Fruit fly (Drosophila melanogaster) whole organism, embryonic: Measurements from ENCODE around the gene NimB5.

ENCODE experiments used
- Atf-2 ChIP-seq: fragments of 200-800 bp; sonication (Bioruptor generic); optimal IDR thresholded peaks from 2 replicates; lab custom pipeline; 2016; ENCODE audit warnings: missing biosample characterization, missing genetic modification characterization
- Blimp-1 ChIP-seq: fragments of 200-800 bp; sonication (Bioruptor generic); optimal IDR thresholded peaks from 3 replicates; lab custom pipeline; 2018; ENCODE audit warnings: missing biosample characterization, missing genetic modification characterization, mild to moderate bottlenecking, moderate library complexity, missing genetic modification reagents
- CG10209 ChIP-seq: fragments of 200-800 bp; sonication (Bioruptor generic); optimal IDR thresholded peaks from 3 replicates; lab custom pipeline; 2017; ENCODE audit warnings: missing biosample characterization, mild to moderate bottlenecking, missing genetic modification characterization, missing genetic modification reagents
- CG11093 ChIP-seq: fragments of 200-800 bp; sonication (Bioruptor generic); IDR thresholded peaks from 3 replicates; pipeline ENCODE4 v1.3.6; 2022; ENCODE audit warnings: missing biosample characterization, missing genetic modification characterization
- CG17568 ChIP-seq: fragments of 200-800 bp; sonication (Bioruptor generic); optimal IDR thresholded peaks from 2 replicates; lab custom pipeline; 2018; ENCODE audit warnings: missing biosample characterization, mild to moderate bottlenecking, missing genetic modification characterization, moderate library complexity
- CG18262 ChIP-seq: fragments of 200-800 bp; optimal IDR thresholded peaks from 3 replicates; lab custom pipeline; 2019; ENCODE audit warnings: missing biosample characterization, mild to moderate bottlenecking, missing genetic modification characterization, moderate library complexity
- CG2116 ChIP-seq: fragments of 200-800 bp; sonication (Bioruptor generic); optimal IDR thresholded peaks from 3 replicates; lab custom pipeline; 2018; ENCODE audit warnings: missing biosample characterization, mild to moderate bottlenecking, missing genetic modification characterization
- CG2199 ChIP-seq: fragments of 200-800 bp; sonication (Bioruptor generic); IDR thresholded peaks from 3 replicates; pipeline ENCODE4 v1.3.6; 2022; ENCODE audit warnings: missing biosample characterization, missing genetic modification characterization
- CG32532 ChIP-seq: fragments of 200-800 bp; sonication (Bioruptor generic); IDR thresholded peaks from 2 replicates; pipeline ENCODE4 v1.3.6; 2022; ENCODE audit warnings: missing biosample characterization, missing genetic modification characterization
- CG34376 ChIP-seq: fragments of 200-800 bp; sonication (Bioruptor generic); optimal IDR thresholded peaks from 2 replicates; lab custom pipeline; 2018; ENCODE audit warnings: missing biosample characterization, mild to moderate bottlenecking, missing genetic modification characterization
- CG5953 ChIP-seq: fragments of 200-800 bp; sonication (Bioruptor generic); IDR thresholded peaks from 2 replicates; pipeline ENCODE4 v1.3.6; 2022; ENCODE audit warnings: missing biosample characterization, missing genetic modification characterization
- CG7987 ChIP-seq: fragments of 200-800 bp; sonication (Bioruptor generic); optimal IDR thresholded peaks from 2 replicates; lab custom pipeline; 2018; ENCODE audit warnings: missing biosample characterization, mild to moderate bottlenecking, missing genetic modification characterization, moderate library complexity
- CG9932 ChIP-seq: fragments of 200-800 bp; sonication (Bioruptor generic); IDR thresholded peaks from 2 replicates; pipeline ENCODE4 v1.3.6; 2022; ENCODE audit warnings: missing biosample characterization, missing genetic modification characterization
- D19A ChIP-seq: fragments of 200-800 bp; optimal IDR thresholded peaks from 3 replicates; lab custom pipeline; 2019; ENCODE audit warnings: missing biosample characterization, mild to moderate bottlenecking, missing genetic modification characterization, moderate library complexity
- D19B ChIP-seq: fragments of 200-800 bp; sonication (Bioruptor generic); optimal IDR thresholded peaks from 2 replicates; lab custom pipeline; 2017; ENCODE audit warnings: missing biosample characterization, mild to moderate bottlenecking, missing genetic modification characterization
- Dip3 ChIP-seq: fragments of 200-800 bp; sonication (Bioruptor generic); optimal IDR thresholded peaks from 3 replicates; lab custom pipeline; 2016; ENCODE audit warnings: missing biosample characterization, missing genetic modification characterization
- Drgx ChIP-seq: fragments of 200-800 bp; sonication (Bioruptor generic); IDR thresholded peaks from 2 replicates; pipeline ENCODE4 v1.3.6; 2022; ENCODE audit warnings: missing biosample characterization, missing genetic modification characterization
- Jarid2 ChIP-seq: fragments of 200-800 bp; sonication (Bioruptor generic); optimal IDR thresholded peaks from 3 replicates; lab custom pipeline; 2017; ENCODE audit warnings: mild to moderate bottlenecking, missing biosample characterization, missing genetic modification reagents, missing genetic modification characterization
- Med ChIP-seq: fragments of 200-800 bp; sonication (Bioruptor generic); peaks from one replicate; lab custom pipeline; 2016; ENCODE audit warnings: missing biosample characterization, missing genetic modification characterization, mild to moderate bottlenecking, inconsistent platforms, moderate library complexity
- Nf-YA ChIP-seq: fragments of 200-800 bp; sonication (Bioruptor generic); IDR thresholded peaks from 2 replicates; pipeline ENCODE4 v1.3.6; 2022; ENCODE audit warnings: missing biosample characterization, missing genetic modification characterization
- Trl ChIP-seq, 3 experiments: fragments of >200 bp in 2 of 3; fragments of 200-800 bp in 1 of 3; sonication (Bioruptor generic) in 1 of 3; optimal IDR thresholded peaks; 2 replicates in 1 of 3; 3 replicates in 2 of 3; lab custom pipeline; 2016 to 2017; ENCODE audit warnings: missing biosample characterization in 1 of 3, missing genetic modification characterization in 1 of 3
- abd-A ChIP-seq: fragments of 200-800 bp; sonication (Bioruptor generic); optimal IDR thresholded peaks from 3 replicates; lab custom pipeline; 2019; ENCODE audit warnings: missing biosample characterization, mild to moderate bottlenecking, missing genetic modification characterization, moderate library complexity
- bsh ChIP-seq, 2 experiments: fragments of 200-800 bp; sonication (Bioruptor generic); optimal IDR thresholded peaks; 2 replicates each; lab custom pipeline; 2017 to 2018; ENCODE audit warnings: mild to moderate bottlenecking in 2 of 2, missing biosample characterization in 2 of 2, missing genetic modification characterization in 2 of 2, moderate library complexity in 1 of 2
- chinmo ChIP-seq: fragments of 200-800 bp; sonication (Bioruptor generic); IDR thresholded peaks from 4 replicates; pipeline ENCODE4 v1.3.6; 2022; ENCODE audit warnings: missing biosample characterization, missing genetic modification characterization; ENCODE audit not compliant: partially characterized antibody
- dmrt11E ChIP-seq: fragments of 200-800 bp; sonication (Bioruptor generic); optimal IDR thresholded peaks from 3 replicates; lab custom pipeline; 2018; ENCODE audit warnings: missing biosample characterization, mild to moderate bottlenecking, missing genetic modification characterization, moderate library complexity
- dpn ChIP-seq, 2 experiments: fragments of 200-800 bp; sonication (Bioruptor generic); optimal IDR thresholded peaks; 3 replicates each; lab custom pipeline; 2016; ENCODE audit warnings: missing biosample characterization in 2 of 2, missing genetic modification characterization in 2 of 2
- exex ChIP-seq: fragments of 200-800 bp; sonication (Bioruptor generic); optimal IDR thresholded peaks from 4 replicates; lab custom pipeline; 2018; ENCODE audit warnings: missing biosample characterization, mild to moderate bottlenecking, missing genetic modification characterization, moderate library complexity
- ftz-f1 ChIP-seq: fragments of 200-800 bp; sonication (Bioruptor generic); optimal IDR thresholded peaks from 2 replicates; lab custom pipeline; 2016; ENCODE audit warnings: missing biosample characterization, missing genetic modification characterization
- gce ChIP-seq: fragments of 200-800 bp; sonication (Bioruptor generic); IDR thresholded peaks from 3 replicates; pipeline ENCODE4 v1.3.6; 2022; ENCODE audit warnings: missing biosample characterization, missing genetic modification characterization
- her ChIP-seq: fragments of 200-800 bp; sonication (Bioruptor generic); optimal IDR thresholded peaks from 2 replicates; lab custom pipeline; 2016; ENCODE audit warnings: missing biosample characterization, missing genetic modification characterization
- jing ChIP-seq: fragments of 200-800 bp; sonication (Bioruptor generic); optimal IDR thresholded peaks from 2 replicates; lab custom pipeline; 2018; ENCODE audit warnings: missing biosample characterization, mild to moderate bottlenecking, missing genetic modification characterization
- kay ChIP-seq: fragments of 200-800 bp; sonication (Bioruptor generic); optimal IDR thresholded peaks from 2 replicates; lab custom pipeline; 2016; ENCODE audit warnings: missing biosample characterization, missing genetic modification characterization
- ken ChIP-seq: fragments of 200-800 bp; sonication (Bioruptor generic); IDR thresholded peaks from 3 replicates; pipeline ENCODE4 v1.3.6; 2022; ENCODE audit warnings: missing biosample characterization, missing genetic modification characterization
- mirr ChIP-seq: fragments of 200-800 bp; sonication (Bioruptor generic); optimal IDR thresholded peaks from 3 replicates; lab custom pipeline; 2018; ENCODE audit warnings: missing biosample characterization, mild to moderate bottlenecking, missing genetic modification characterization
- pros ChIP-seq: fragments of 200-800 bp; sonication (Bioruptor generic); optimal IDR thresholded peaks from 3 replicates; lab custom pipeline; 2019; ENCODE audit warnings: missing biosample characterization, mild to moderate bottlenecking, missing genetic modification characterization, moderate library complexity
- psq ChIP-seq: fragments of 200-800 bp; sonication (Bioruptor generic); optimal IDR thresholded peaks from 2 replicates; lab custom pipeline; 2017; ENCODE audit warnings: missing biosample characterization, missing genetic modification characterization
- sens ChIP-seq: fragments of 200-800 bp; sonication (Bioruptor generic); peaks from one replicate; lab custom pipeline; 2016; ENCODE audit warnings: missing biosample characterization, missing genetic modification characterization
- sug ChIP-seq: fragments of 200-800 bp; optimal IDR thresholded peaks from 2 replicates; lab custom pipeline; 2019; ENCODE audit warnings: missing biosample characterization, mild to moderate bottlenecking, missing genetic modification characterization, moderate library complexity
- trh ChIP-seq: fragments of 200-800 bp; sonication (Bioruptor generic); optimal IDR thresholded peaks from 2 replicates; lab custom pipeline; 2016; ENCODE audit warnings: missing biosample characterization, missing genetic modification characterization
- vfl ChIP-seq: fragments of 200-800 bp; sonication (Bioruptor generic); optimal IDR thresholded peaks from 2 replicates; lab custom pipeline; 2016; ENCODE audit warnings: missing biosample characterization, missing genetic modification characterization

Gene NimB5

dm6 chr2L:13967846-13968350, 2.1 kb upstream of the NimB5 start, which contains the start of gene NimB3:
Gene NimB3, minus strand, starts transcription at chr2L:13967985.
- TF ChIP-seq Drgx (GFP tag; lab: Robert Waterston, UW) (0 out of 2 replicates have a peak, but pooled peaks have one; percentile 14), CG10209 (GFP tag; lab: Kevin White, UChicago) (no peak), Blimp-1 (GFP tag; lab: Kevin White, UChicago) (peak; percentile 15), trh (GFP tag; lab: Kevin White, UChicago) (no peak), D19A (peak; percentile 24), D19B (GFP tag; lab: Kevin White, UChicago) (peak; percentile 51)

dm6 chr2L:13972847-13973246, 2.9 kb downstream of the NimB5 start, which contains the start of gene He:
Gene He, minus strand, starts transcription at chr2L:13972947.
- TF ChIP-seq CG5953 (GFP tag; lab: Robert Waterston, UW) (no peak), gce (GFP tag; lab: Robert Waterston, UW) (no peak), bsh (GFP tag; optimal IDR thresholded peaks at IDR 0.05; lab: Kevin White, UChicago) (no peak), CG9932 (GFP tag; lab: Robert Waterston, UW) (no peak), pros (no peak), Atf-2 (GFP tag; lab: Kevin White, UChicago) (no peak), dpn (GFP tag; optimal IDR thresholded peaks at IDR 0.05; lab: Kevin White, UChicago) (no peak), dmrt11E (no peak), vfl (GFP tag; lab: Kevin White, UChicago) (no peak), CG7987 (GFP tag; lab: Kevin White, UChicago) (no peak), psq (GFP tag; lab: Kevin White, UChicago) (no peak), Dip3 (GFP tag; lab: Kevin White, UChicago) (no peak), CG2116 (GFP tag; lab: Kevin White, UChicago) (no peak), abd-A (no peak)

dm6 chr2L:13976669-13977068, 6.7 kb downstream of the NimB5 start, which contains the start of gene NimC1:
Gene NimC1, minus strand, starts transcription at chr2L:13976769.
- TF ChIP-seq jing (no peak), sens (GFP tag; lab: Kevin White, UChicago) (peak; percentile 50)

DNA sequence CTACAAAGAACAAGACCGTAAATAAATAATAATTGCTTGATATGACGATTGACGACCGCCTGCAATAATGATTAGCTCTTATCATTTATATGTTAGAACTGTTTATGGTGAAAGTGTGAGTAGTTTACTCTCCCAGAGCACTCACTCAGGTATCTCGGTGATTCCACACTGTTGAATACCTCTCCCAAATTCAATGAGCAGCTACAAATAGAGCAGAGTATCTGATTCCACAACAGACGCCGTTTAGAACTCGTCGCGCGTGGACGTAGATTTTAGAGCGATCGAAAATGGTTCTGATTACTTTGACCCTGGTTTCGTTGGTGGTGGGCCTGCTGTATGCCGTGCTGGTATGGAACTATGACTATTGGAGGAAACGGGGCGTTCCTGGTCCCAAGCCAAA, 7.1 kb downstream of the NimB5 start, which contains the start of gene Cyp28a5:
Gene Cyp28a5, plus strand, starts transcription at position 230 of the 400 bp plus-strand sequence.
- peak; percentile 80; the same call in 1 of the 4 replicates for TF ChIP-seq chinmo (GFP tag; lab: Robert Waterston, UW)
- peak; percentile 76 for TF ChIP-seq Med (GFP tag; lab: Kevin White, UChicago)
- no peak for TF ChIP-seq her (GFP tag; lab: Kevin White, UChicago)
- TF ChIP-seq CG32532 (GFP tag; lab: Robert Waterston, UW): peak; percentile 29; the same call in 1 of the 2 replicates
- peak; percentile 12 for TF ChIP-seq mirr
- peak; percentile 43 for TF ChIP-seq ftz-f1 (GFP tag; lab: Kevin White, UChicago)
- no peak for TF ChIP-seq kay (GFP tag; lab: Kevin White, UChicago)
- no peak for TF ChIP-seq CG18262 (tag; lab: Kevin White, UChicago)
- TF ChIP-seq ken (GFP tag; lab: Robert Waterston, UW): 0 out of 3 replicates have a peak, but pooled peaks have one; percentile 24
- TF ChIP-seq CG11093 (GFP tag; lab: Robert Waterston, UW): no peak
- peak; percentile 36 for TF ChIP-seq CG34376 (GFP tag; lab: Kevin White, UChicago)
- no peak for TF ChIP-seq sug
- peak; percentile 31 to 40 for TF ChIP-seq Trl (optimal IDR thresholded peaks at IDR 0.05; lab: Kevin White, UChicago)
- no peak for TF ChIP-seq Trl (GFP tag; optimal IDR thresholded peaks at IDR 0.05; lab: Kevin White, UChicago)
- TF ChIP-seq Blimp-1 (GFP tag; lab: Kevin White, UChicago): peak; percentile 13
- TF ChIP-seq Nf-YA (GFP tag; lab: Robert Waterston, UW): no peak
- TF ChIP-seq CG2199 (GFP tag; lab: Robert Waterston, UW): 0 out of 3 replicates have a peak, but pooled peaks have one; percentile 46
- peak; percentile 72 for TF ChIP-seq exex (tag; lab: Kevin White, UChicago)
- TF ChIP-seq Jarid2 (GFP tag; lab: Kevin White, UChicago): peak; percentile 66
- TF ChIP-seq CG17568 (GFP tag; lab: Kevin White, UChicago): no peak
